Worm (Caenorhabditis elegans): ENCODE data around the gene unc-79.

The unc-79 gene

DNA sequence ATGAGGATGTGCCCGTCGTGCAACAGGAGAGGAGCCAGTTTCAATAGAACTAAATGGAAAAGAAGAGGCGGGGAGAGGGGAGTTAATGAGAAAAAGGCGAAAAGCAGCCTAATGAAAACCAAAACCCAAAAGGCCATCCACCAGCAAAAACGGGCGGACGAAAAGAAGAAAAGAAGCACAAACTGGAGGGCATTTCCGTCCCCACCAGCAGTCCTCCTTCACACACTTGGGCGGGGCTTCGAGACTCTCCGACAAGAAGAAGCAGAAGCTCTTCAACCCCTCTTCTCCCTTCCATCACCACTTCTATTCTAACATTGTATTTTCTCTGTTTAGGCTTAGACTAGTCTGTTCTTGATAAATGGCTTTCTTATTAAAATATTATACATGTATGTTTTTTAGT lies 1.7 kb downstream of the unc-79 start:
- no peak for TF ChIP-seq unc-62 (GFP tag; optimal IDR thresholded peaks at IDR 0.05)

- no peak for TF ChIP-seq unc-62 (GFP tag; optimal IDR thresholded peaks at IDR 0.05)
Measured at ce11 chrIII:4070239-4070638, 3.8 kb downstream of the unc-79 start.

ce11 chrIII:4083429-4083828 lies 17.0 kb downstream of the unc-79 start:
- no peak for TF ChIP-seq unc-62 (GFP tag; optimal IDR thresholded peaks at IDR 0.05)

DNA sequence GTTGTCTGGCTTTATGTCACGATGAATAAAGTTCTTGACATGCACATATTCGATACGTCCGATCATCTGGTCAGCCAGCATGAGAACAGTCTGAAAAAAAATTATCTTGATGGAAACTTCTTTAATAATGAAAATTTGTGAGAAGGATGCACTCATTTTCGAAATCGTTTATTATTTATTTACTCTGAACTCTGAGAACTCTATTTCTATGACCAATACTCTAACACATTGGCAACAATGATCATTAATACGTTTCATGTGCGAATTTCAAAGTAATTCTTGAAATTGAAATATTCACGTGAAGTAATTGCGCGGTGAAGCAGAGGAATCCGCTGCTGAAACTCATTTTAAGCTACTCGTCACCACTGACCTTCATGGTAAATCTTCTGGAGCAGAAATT lies 19.2 kb downstream of the unc-79 start:
- no peak for TF ChIP-seq unc-62 (GFP tag; optimal IDR thresholded peaks at IDR 0.05)

DNA sequence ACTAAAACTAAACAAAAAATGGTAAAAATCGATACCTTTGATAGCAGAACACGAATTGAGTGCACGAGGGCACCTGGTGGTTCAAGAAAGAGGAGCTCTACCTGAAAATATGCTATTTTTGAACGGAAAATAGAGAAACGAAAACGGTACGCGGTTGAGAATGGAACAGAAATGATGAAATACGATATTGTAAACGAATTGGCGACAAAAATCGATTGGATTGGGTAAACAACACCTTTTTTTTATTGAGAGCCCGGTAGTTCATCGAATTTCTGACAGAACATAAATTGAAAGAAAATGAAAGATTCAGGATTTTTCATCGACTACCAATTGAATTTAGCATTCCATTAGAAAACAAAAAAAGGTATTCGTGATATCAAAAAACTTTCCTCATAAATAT lies 20.1 kb downstream of the unc-79 start, which contains the start of gene kin-19:
TSS of gene kin-19 (minus strand) at position 101 of the 400 bp plus-strand sequence.
- no peak for TF ChIP-seq unc-62 (GFP tag; optimal IDR thresholded peaks at IDR 0.05)

ce11 chrIII:4087064-4087463 lies 20.6 kb downstream of the unc-79 start:
- no peak for TF ChIP-seq unc-62 (GFP tag; optimal IDR thresholded peaks at IDR 0.05)

- no peak for TF ChIP-seq unc-62 (GFP tag; optimal IDR thresholded peaks at IDR 0.05)
Measured at ce11 chrIII:4087565-4087964, 21.1 kb downstream of the unc-79 start.

DNA sequence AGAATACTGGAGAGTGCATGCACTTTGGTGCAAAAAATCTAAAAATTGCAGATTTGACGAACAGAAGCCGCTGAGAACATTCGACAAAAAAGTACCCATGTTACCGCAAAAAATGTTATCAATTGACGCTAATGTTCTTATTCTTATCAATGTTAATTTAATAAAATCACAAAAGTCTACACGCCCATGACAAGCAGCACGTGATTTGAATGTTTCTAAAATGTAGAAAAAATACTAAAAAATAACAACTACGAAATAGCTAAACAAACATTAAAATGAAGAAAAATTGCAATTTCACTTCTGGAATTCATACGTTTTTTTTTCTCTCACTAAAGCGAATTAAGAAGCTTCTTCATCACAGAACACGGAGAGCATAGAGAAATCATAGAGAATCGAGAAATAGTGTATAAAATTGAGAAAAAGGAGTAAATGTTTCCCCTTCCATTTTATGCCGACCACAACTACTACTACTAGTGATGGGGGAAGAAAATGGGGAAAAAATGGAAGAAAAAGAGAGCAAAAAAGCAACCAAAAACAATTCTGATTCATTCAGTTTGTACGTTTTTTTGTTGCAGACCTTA lies 22.0 kb downstream of the unc-79 start:
- no peak for TF ChIP-seq unc-62 (GFP tag; optimal IDR thresholded peaks at IDR 0.05)

- no peak for TF ChIP-seq unc-62 (GFP tag; optimal IDR thresholded peaks at IDR 0.05)
Measured at ce11 chrIII:4090773-4091172, 24.3 kb downstream of the unc-79 start, which contains the start of gene C03C10.2. Gene C03C10.2, plus strand, starts transcription at chrIII:4091073.

DNA sequence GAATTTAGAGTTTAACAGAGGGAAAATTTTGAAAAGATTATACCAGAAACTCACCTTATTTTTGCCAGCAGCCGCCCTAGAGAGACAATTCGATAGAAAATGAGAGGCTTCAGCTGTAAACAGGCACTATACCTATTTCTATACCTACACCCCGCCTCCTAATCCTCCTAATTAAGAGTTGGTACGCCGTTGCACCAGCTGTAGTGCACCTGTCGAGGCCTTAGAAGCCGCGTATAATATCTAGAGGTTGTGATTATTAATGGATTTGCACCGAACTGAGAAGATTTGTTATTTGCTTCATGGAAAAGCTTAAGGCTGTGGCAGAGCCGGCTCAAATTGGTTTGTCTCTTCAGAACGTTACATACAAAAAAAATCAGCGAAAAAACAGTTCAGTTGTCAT lies 25.6 kb downstream of the unc-79 start, which contains the start of gene C03C10.5:
TSS of gene C03C10.5 (minus strand) at position 101 of the 400 bp plus-strand sequence.
- TF ChIP-seq unc-62 (GFP tag; optimal IDR thresholded peaks at IDR 0.05), result no peak

ce11 chrIII:4092962-4093361 lies 26.5 kb downstream of the unc-79 start:
- TF ChIP-seq unc-62 (GFP tag; optimal IDR thresholded peaks at IDR 0.05), result no peak

DNA sequence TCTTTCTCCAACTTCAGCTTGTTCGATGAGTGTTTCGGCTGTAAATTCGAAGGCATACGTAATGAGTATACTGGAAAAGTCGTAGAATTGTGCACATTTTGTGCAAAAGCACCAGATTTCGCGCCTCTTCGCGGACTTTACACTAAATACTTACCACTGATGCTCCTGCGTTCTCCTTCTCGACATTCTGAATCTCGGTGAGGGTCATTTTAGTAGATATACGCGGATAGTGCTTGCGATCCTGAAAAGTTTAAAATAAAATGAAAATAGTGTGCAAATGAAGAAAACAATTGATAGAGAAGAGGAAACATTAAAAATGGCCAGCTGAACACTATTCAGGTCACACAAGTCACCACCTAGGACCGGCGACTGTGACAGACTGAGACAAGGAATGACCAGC lies 28.2 kb downstream of the unc-79 start, which contains the start of gene rnr-2:
TSS of gene rnr-2 (minus strand) at position 241 of the 400 bp plus-strand sequence.
- no peak for TF ChIP-seq unc-62 (GFP tag; optimal IDR thresholded peaks at IDR 0.05)

- no peak for TF ChIP-seq unc-62 (GFP tag; optimal IDR thresholded peaks at IDR 0.05)
Measured at ce11 chrIII:4095441-4096095, 29.1 kb downstream of the unc-79 start, which contains the start of gene C03C10.7. Gene C03C10.7, plus strand, starts transcription at chrIII:4096045.

ce11 chrIII:4096370-4096842 lies 30.0 kb downstream of the unc-79 start:
- no peak for TF ChIP-seq unc-62 (GFP tag; optimal IDR thresholded peaks at IDR 0.05)

DNA sequence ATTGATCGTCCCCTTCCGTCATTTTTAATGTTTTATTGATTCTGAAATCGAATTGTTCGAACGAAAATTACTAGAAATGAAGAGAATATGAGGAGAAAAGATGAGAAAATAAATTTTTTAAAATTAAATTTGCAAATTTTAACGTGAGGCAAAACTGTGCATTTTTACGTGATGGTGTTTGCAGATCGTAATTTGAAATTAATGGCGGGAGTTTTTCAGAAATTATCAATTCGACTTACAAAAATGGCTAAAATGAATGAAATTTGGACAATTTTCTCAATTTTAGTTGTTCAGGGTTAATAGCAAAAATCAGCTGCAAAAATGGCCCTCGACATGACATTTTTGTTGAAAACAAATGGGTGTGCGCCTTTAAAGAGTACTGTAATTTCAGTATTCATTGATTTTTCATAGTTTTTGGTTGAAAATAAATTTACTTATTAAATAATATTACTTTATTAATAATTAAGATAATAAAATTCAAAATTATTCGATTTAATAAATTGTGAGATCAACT lies 31.7 kb downstream of the unc-79 start, which contains the start of gene rei-1:
TSS of gene rei-1 (minus strand) at position 84 of the 514 bp plus-strand sequence.
- TF ChIP-seq unc-62 (GFP tag; optimal IDR thresholded peaks at IDR 0.05), result no peak

ce11 chrIII:4098751-4099150 lies 32.3 kb downstream of the unc-79 start:
- TF ChIP-seq unc-62 (GFP tag; optimal IDR thresholded peaks at IDR 0.05), result no peak
